Fruit fly (Drosophila melanogaster): Measurements from ENCODE around the gene Pgant6.

Gene Pgant6

DNA sequence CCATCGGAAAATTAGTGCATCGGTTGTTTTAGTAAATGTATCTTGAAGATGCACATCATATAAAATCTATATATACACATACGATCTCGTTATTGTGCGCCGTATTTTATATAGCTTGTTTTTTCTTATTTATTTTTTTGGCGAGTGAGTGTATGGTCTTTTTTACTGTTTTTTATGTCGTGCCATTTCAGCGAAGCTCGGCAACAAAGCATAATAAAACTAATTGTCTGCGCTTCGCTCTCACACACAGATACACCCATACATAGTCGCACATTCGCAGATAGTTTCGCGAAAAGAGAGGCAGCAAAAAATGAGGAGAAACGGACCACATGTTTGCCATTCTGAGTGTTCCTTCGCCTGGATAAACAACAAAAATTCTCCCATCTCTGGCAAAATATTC lies 35.8 kb downstream of the Pgant6 start:
- TF ChIP-seq psq (GFP tag; optimal IDR thresholded peaks at IDR 0.05) (peak; percentile 85), rgr (GFP tag; optimal IDR thresholded peaks at IDR 0.05) (no peak), CrebA (GFP tag; optimal IDR thresholded peaks at IDR 0.05; ENCODE audit: borderline replicate concordance) (no peak), Sp1 (GFP tag; optimal IDR thresholded peaks at IDR 0.05) (peak; percentile 15), Rel (GFP tag; optimal IDR thresholded peaks at IDR 0.05) (peak; percentile 18), Rel (tag; optimal IDR thresholded peaks at IDR 0.05) (no peak)

- TF ChIP-seq Sp1 (GFP tag; optimal IDR thresholded peaks at IDR 0.05) = no peak
Measured at dm6 chr3L:2818784-2819183, 36.7 kb downstream of the Pgant6 start.

dm6 chr3L:2819687-2820086 lies 37.6 kb downstream of the Pgant6 start:
- TF ChIP-seq Dfd (GFP tag; optimal IDR thresholded peaks at IDR 0.05) (no peak), dl (GFP tag; optimal IDR thresholded peaks at IDR 0.05; ENCODE audit: insufficient read depth in 1 of 2, partially characterized antibody in 2 of 2) (no peak), Mio (GFP tag; optimal IDR thresholded peaks at IDR 0.05) (no peak), Jra (GFP tag; optimal IDR thresholded peaks at IDR 0.05) (no peak), GATAd (GFP tag; optimal IDR thresholded peaks at IDR 0.05) (no peak), Rel (GFP tag; optimal IDR thresholded peaks at IDR 0.05) (no peak), Rel (tag; optimal IDR thresholded peaks at IDR 0.05) (no peak), br (GFP tag; optimal IDR thresholded peaks at IDR 0.05) (no peak), CG32264 (GFP tag; optimal IDR thresholded peaks at IDR 0.05) (no peak), dsf (GFP tag; optimal IDR thresholded peaks at IDR 0.05; ENCODE audit: borderline replicate concordance) (no peak), dmrt93B (GFP tag; optimal IDR thresholded peaks at IDR 0.05) (no peak), h (GFP tag; optimal IDR thresholded peaks at IDR 0.05) (no peak), ey (GFP tag; optimal IDR thresholded peaks at IDR 0.05) (no peak), Dif (GFP tag; optimal IDR thresholded peaks at IDR 0.05; ENCODE audit: partially characterized antibody) (no peak), sage (GFP tag; optimal IDR thresholded peaks at IDR 0.05) (no peak), lola (GFP tag; optimal IDR thresholded peaks at IDR 0.05) (no peak), woc (GFP tag; optimal IDR thresholded peaks at IDR 0.05) (no peak), Myc (optimal IDR thresholded peaks at IDR 0.05) (no peak), jim (GFP tag; optimal IDR thresholded peaks at IDR 0.05) (no peak)

- TF ChIP-seq woc (GFP tag; optimal IDR thresholded peaks at IDR 0.05) (no peak), foxo (GFP tag; optimal IDR thresholded peaks at IDR 0.05) (peak in 1 of 2 experiments; percentile 56), Dfd (GFP tag; optimal IDR thresholded peaks at IDR 0.05) (no peak), OdsH (GFP tag; optimal IDR thresholded peaks at IDR 0.05) (peak; percentile 26), Jra (GFP tag; optimal IDR thresholded peaks at IDR 0.05) (no peak), sv (GFP tag; optimal IDR thresholded peaks at IDR 0.05) (no peak), psq (GFP tag; optimal IDR thresholded peaks at IDR 0.05) (no peak), CG32264 (GFP tag; optimal IDR thresholded peaks at IDR 0.05) (no peak), Dif (GFP tag; optimal IDR thresholded peaks at IDR 0.05; ENCODE audit: partially characterized antibody) (no peak), dmrt93B (GFP tag; optimal IDR thresholded peaks at IDR 0.05) (no peak), tai (GFP tag; optimal IDR thresholded peaks at IDR 0.05) (peak; percentile 20), fru (GFP tag; optimal IDR thresholded peaks at IDR 0.05) (peak; percentile 10), h (GFP tag; optimal IDR thresholded peaks at IDR 0.05) (peak; percentile 36), rgr (GFP tag; optimal IDR thresholded peaks at IDR 0.05) (peak; percentile 57), Myc (optimal IDR thresholded peaks at IDR 0.05) (no peak), ey (GFP tag; optimal IDR thresholded peaks at IDR 0.05) (peak; percentile 22), CrebA (GFP tag; optimal IDR thresholded peaks at IDR 0.05; ENCODE audit: borderline replicate concordance) (peak; percentile 30), pan (optimal IDR thresholded peaks at IDR 0.05) (no peak), CG9705 (GFP tag; optimal IDR thresholded peaks at IDR 0.05) (no peak), brk (GFP tag; optimal IDR thresholded peaks at IDR 0.05) (peak; percentile 35), Hnf4 (GFP tag; optimal IDR thresholded peaks at IDR 0.05) (peak; percentile 29), sage (GFP tag; optimal IDR thresholded peaks at IDR 0.05) (peak; percentile 42), N (GFP tag; optimal IDR thresholded peaks at IDR 0.05) (no peak)
Measured at dm6 chr3L:2820275-2820674, 38.2 kb downstream of the Pgant6 start.

dm6 chr3L:2820930-2821505 lies 39.0 kb downstream of the Pgant6 start:
- peak; percentile 14 for TF ChIP-seq CG9705 (GFP tag; optimal IDR thresholded peaks at IDR 0.05)
- peak; percentile 63 for TF ChIP-seq Hr83 (GFP tag; optimal IDR thresholded peaks at IDR 0.05; ENCODE audit: poor library complexity, severe bottlenecking)
- TF ChIP-seq Sp1 (GFP tag; optimal IDR thresholded peaks at IDR 0.05) = peak; percentile 73
- peak; percentile 85 for TF ChIP-seq psq (GFP tag; optimal IDR thresholded peaks at IDR 0.05)
- TF ChIP-seq br (GFP tag; optimal IDR thresholded peaks at IDR 0.05) = peak; percentile 58
- TF ChIP-seq dl (GFP tag; optimal IDR thresholded peaks at IDR 0.05; ENCODE audit: insufficient read depth in 1 of 2, partially characterized antibody in 2 of 2) = peak; percentile 95 to 98
- TF ChIP-seq Hnf4 (GFP tag; optimal IDR thresholded peaks at IDR 0.05) = no peak
- TF ChIP-seq dsf (GFP tag; optimal IDR thresholded peaks at IDR 0.05; ENCODE audit: borderline replicate concordance) = no peak
- TF ChIP-seq OdsH (GFP tag; optimal IDR thresholded peaks at IDR 0.05) = peak; percentile 25
- peak; percentile 15 for TF ChIP-seq Jra (GFP tag; optimal IDR thresholded peaks at IDR 0.05)
- no peak for TF ChIP-seq pan (optimal IDR thresholded peaks at IDR 0.05)
- no peak for TF ChIP-seq Hr78 (GFP tag; optimal IDR thresholded peaks at IDR 0.05)
- TF ChIP-seq HLH106 (tag; optimal IDR thresholded peaks at IDR 0.05) = no peak
- TF ChIP-seq Dif (GFP tag; optimal IDR thresholded peaks at IDR 0.05; ENCODE audit: partially characterized antibody) = peak; percentile 96
- TF ChIP-seq usp (GFP tag; optimal IDR thresholded peaks at IDR 0.05) = no peak
- no peak for TF ChIP-seq tai (GFP tag; optimal IDR thresholded peaks at IDR 0.05)
- TF ChIP-seq CG32264 (GFP tag; optimal IDR thresholded peaks at IDR 0.05) = peak; percentile 9
- no peak for TF ChIP-seq Mio (GFP tag; optimal IDR thresholded peaks at IDR 0.05)
- TF ChIP-seq GATAd (GFP tag; optimal IDR thresholded peaks at IDR 0.05) = no peak
- TF ChIP-seq lola (GFP tag; optimal IDR thresholded peaks at IDR 0.05) = no peak
- no peak for TF ChIP-seq Dfd (GFP tag; optimal IDR thresholded peaks at IDR 0.05)
- peak; percentile 45 for TF ChIP-seq rgr (GFP tag; optimal IDR thresholded peaks at IDR 0.05)
- TF ChIP-seq h (GFP tag; optimal IDR thresholded peaks at IDR 0.05) = peak; percentile 44
- TF ChIP-seq fru (GFP tag; optimal IDR thresholded peaks at IDR 0.05) = peak; percentile 58
- peak; percentile 65 for TF ChIP-seq N (GFP tag; optimal IDR thresholded peaks at IDR 0.05)
- TF ChIP-seq Abd-B (GFP tag; optimal IDR thresholded peaks at IDR 0.05) = no peak
